Fruit fly (Drosophila melanogaster) whole organism, adult: Measurements from ENCODE around the gene CG9961.
A peak's percentile ranks its signal among the peaks of the same experiment; 100 is the strongest.

ENCODE experiments used
- CG11617 ChIP-seq: fragments of 200-800 bp; sonication (Bioruptor generic); optimal IDR thresholded peaks from 2 replicates; lab custom pipeline; 2017; ENCODE audit warnings: mild to moderate bottlenecking, missing biosample characterization, missing genetic modification reagents, missing genetic modification characterization
- CG12768 ChIP-seq: fragments of 200-800 bp; sonication (Bioruptor generic); optimal IDR thresholded peaks from 2 replicates; lab custom pipeline; 2017; ENCODE audit warnings: missing biosample characterization, missing genetic modification characterization, mild to moderate bottlenecking, moderate library complexity, missing genetic modification reagents
- CG14711 ChIP-seq: fragments of 200-800 bp; sonication (Bioruptor generic); optimal IDR thresholded peaks from 2 replicates; lab custom pipeline; 2018; ENCODE audit warnings: missing biosample characterization, mild to moderate bottlenecking, missing genetic modification characterization, moderate library complexity
- CG1620 ChIP-seq: fragments of 200-800 bp; sonication (Bioruptor generic); optimal IDR thresholded peaks from 2 replicates; lab custom pipeline; 2016; ENCODE audit warnings: missing biosample characterization, missing genetic modification characterization
- CG33017 ChIP-seq: fragments of 200-800 bp; sonication (Bioruptor generic); optimal IDR thresholded peaks from 2 replicates; lab custom pipeline; 2018; ENCODE audit warnings: missing biosample characterization, mild to moderate bottlenecking, missing genetic modification characterization, moderate library complexity
- CG5204 ChIP-seq: fragments of 200-800 bp; sonication (Bioruptor generic); optimal IDR thresholded peaks from 2 replicates; lab custom pipeline; 2016; ENCODE audit warnings: missing biosample characterization, missing genetic modification characterization
- CG7045 ChIP-seq: fragments of 200-800 bp; sonication (Bioruptor generic); optimal IDR thresholded peaks from 2 replicates; lab custom pipeline; 2017; ENCODE audit warnings: missing biosample characterization, mild to moderate bottlenecking, missing genetic modification characterization
- CG7101 ChIP-seq: fragments of 200-800 bp; sonication (Bioruptor generic); optimal IDR thresholded peaks from 2 replicates; lab custom pipeline; 2018; ENCODE audit warnings: missing biosample characterization, mild to moderate bottlenecking, missing genetic modification characterization, moderate library complexity
- Clk ChIP-seq: fragments of 200-800 bp; sonication (Bioruptor generic); optimal IDR thresholded peaks from 2 replicates; lab custom pipeline; 2017; ENCODE audit warnings: missing biosample characterization, missing genetic modification characterization
- Crg-1 ChIP-seq: fragments of 200-800 bp; sonication (Bioruptor generic); optimal IDR thresholded peaks from 2 replicates; lab custom pipeline; 2016; ENCODE audit warnings: missing biosample characterization, missing genetic modification characterization
- Hr96 ChIP-seq: fragments of 200-800 bp; sonication (Bioruptor generic); optimal IDR thresholded peaks from 2 replicates; lab custom pipeline; 2016; ENCODE audit warnings: missing biosample characterization, missing genetic modification characterization
- Mnt ChIP-seq: fragments of 200-800 bp; sonication (Bioruptor generic); optimal IDR thresholded peaks from 2 replicates; lab custom pipeline; 2016; ENCODE audit warnings: missing biosample characterization, mild to moderate bottlenecking, missing genetic modification characterization
- bab1 ChIP-seq: fragments of 200-800 bp; sonication (Bioruptor generic); optimal IDR thresholded peaks from 3 replicates; lab custom pipeline; 2019; ENCODE audit warnings: missing biosample characterization, mild to moderate bottlenecking, missing genetic modification characterization, moderate library complexity
- cic ChIP-seq: fragments of 200-800 bp; sonication (Bioruptor generic); optimal IDR thresholded peaks from 2 replicates; lab custom pipeline; 2017; ENCODE audit warnings: missing biosample characterization, mild to moderate bottlenecking, missing genetic modification characterization, moderate library complexity
- cnc ChIP-seq, 2 experiments: fragments of >200 bp; optimal IDR thresholded peaks; 2 replicates each; lab custom pipeline; 2017
- kay ChIP-seq: fragments of 200-800 bp; sonication (Bioruptor generic); peaks from one replicate; lab custom pipeline; 2016; ENCODE audit warnings: missing biosample characterization, missing genetic modification characterization, borderline replicate concordance
- ovo ChIP-seq: fragments of 200-800 bp; sonication (Bioruptor generic); optimal IDR thresholded peaks from 2 replicates; lab custom pipeline; 2016; ENCODE audit warnings: missing biosample characterization, missing genetic modification characterization
- pad ChIP-seq: fragments of 200-800 bp; sonication (Bioruptor generic); optimal IDR thresholded peaks from 3 replicates; lab custom pipeline; 2017; ENCODE audit warnings: missing biosample characterization, missing genetic modification characterization, mild to moderate bottlenecking, moderate library complexity, missing genetic modification reagents
- tj ChIP-seq: fragments of 200-800 bp; sonication (Bioruptor generic); optimal IDR thresholded peaks from 3 replicates; lab custom pipeline; 2017; ENCODE audit warnings: missing biosample characterization, mild to moderate bottlenecking, missing genetic modification characterization, moderate library complexity
- toe ChIP-seq: fragments of 200-800 bp; sonication (Bioruptor generic); optimal IDR thresholded peaks from 2 replicates; lab custom pipeline; 2016; ENCODE audit warnings: missing biosample characterization, missing genetic modification characterization

Gene CG9961

dm6 chr2L:2729882-2730281 is 14.9 kb downstream of the CG9961 start:
- TF ChIP-seq toe (no peak), ovo (GFP tag; lab: Kevin White, UChicago) (no peak), CG33017 (peak; percentile 72), Clk (GFP tag; lab: Kevin White, UChicago) (no peak), cic (peak; percentile 50), CG14711 (tag; lab: Kevin White, UChicago) (peak; percentile 54), kay (GFP tag; lab: Kevin White, UChicago) (peak; percentile 9), CG11617 (peak; percentile 14), bab1 (GFP tag; lab: Kevin White, UChicago) (peak; percentile 26), CG1620 (GFP tag; lab: Kevin White, UChicago) (no peak), pad (peak; percentile 12), CG5204 (GFP tag; lab: Kevin White, UChicago) (no peak), tj (peak; percentile 75), Mnt (GFP tag; lab: Kevin White, UChicago) (peak; percentile 63), CG7045 (peak; percentile 44), Hr96 (GFP tag; lab: Kevin White, UChicago) (peak; percentile 9), CG7101 (tag; lab: Kevin White, UChicago) (peak; percentile 42), CG12768 (peak; percentile 59), cnc (optimal IDR thresholded peaks at IDR 0.05; lab: Kevin White, UChicago) (no peak), Crg-1 (GFP tag; lab: Kevin White, UChicago) (peak; percentile 5)

DNA sequence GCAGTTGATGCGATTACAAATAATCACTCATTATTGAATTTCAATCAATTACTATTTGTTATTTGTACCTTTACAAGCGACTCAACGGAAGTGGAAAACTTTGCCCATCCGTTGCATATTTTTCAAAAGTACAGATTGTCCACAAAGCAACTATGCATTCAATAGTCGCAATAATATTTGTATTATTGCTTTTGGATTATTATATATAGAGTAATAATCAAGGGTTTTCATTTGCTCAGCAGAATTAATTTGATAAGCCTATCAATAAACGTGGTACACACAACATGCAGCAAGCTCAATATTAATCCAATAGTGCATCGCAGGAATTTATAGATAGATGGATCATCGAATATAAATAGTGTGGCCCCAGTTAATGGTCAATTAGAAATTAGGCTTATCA is 16.2 kb downstream of the CG9961 start:
- TF ChIP-seq toe (no peak), CG12768 (no peak), CG14711 (tag; lab: Kevin White, UChicago) (peak; percentile 7), tj (peak; percentile 62), pad (no peak), cnc (optimal IDR thresholded peaks at IDR 0.05; lab: Kevin White, UChicago) (no peak), kay (GFP tag; lab: Kevin White, UChicago) (peak; percentile 66), CG7045 (no peak), cic (peak; percentile 80)

dm6 chr2L:2727812-2728211 is 16.9 kb downstream of the CG9961 start:
- TF ChIP-seq Hr96 (GFP tag; lab: Kevin White, UChicago) (no peak), CG12768 (no peak), CG5204 (GFP tag; lab: Kevin White, UChicago) (no peak)

DNA sequence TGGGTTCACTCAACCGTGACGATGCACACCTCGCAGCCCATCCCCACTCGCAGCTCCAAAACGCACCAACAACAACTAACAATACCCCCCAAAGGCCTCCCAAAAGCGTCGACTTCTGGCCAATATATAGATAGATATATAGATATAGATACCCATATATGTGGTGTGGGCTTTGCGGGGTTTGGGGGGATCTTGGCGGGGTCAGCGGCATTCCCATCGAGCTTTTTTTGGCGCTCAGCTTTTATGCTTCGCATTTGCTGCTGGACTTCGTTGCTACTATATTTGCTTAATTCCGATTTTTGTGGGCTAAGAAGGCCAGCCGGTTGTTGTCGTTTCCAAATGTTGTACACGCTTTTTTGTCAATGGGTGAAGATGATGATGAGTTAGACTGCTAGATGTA is 17.4 kb downstream of the CG9961 start:
- TF ChIP-seq CG12768 = no peak
- TF ChIP-seq CG33017 = no peak
- no peak for TF ChIP-seq CG11617
- TF ChIP-seq CG1620 (GFP tag; lab: Kevin White, UChicago) = no peak

dm6 chr2L:2725374-2725773 is 19.4 kb downstream of the CG9961 start, which contains the start of gene CG31689:
Gene CG31689, plus strand, starts transcription at chr2L:2725674.
- TF ChIP-seq CG12768 (no peak), CG11617 (no peak), pad (no peak), CG14711 (tag; lab: Kevin White, UChicago) (no peak), CG7101 (tag; lab: Kevin White, UChicago) (no peak), bab1 (GFP tag; lab: Kevin White, UChicago) (no peak), Crg-1 (GFP tag; lab: Kevin White, UChicago) (no peak), CG33017 (no peak), CG5204 (GFP tag; lab: Kevin White, UChicago) (no peak), cic (no peak), ovo (GFP tag; lab: Kevin White, UChicago) (no peak), cnc (optimal IDR thresholded peaks at IDR 0.05; lab: Kevin White, UChicago) (no peak), CG7045 (no peak), Clk (GFP tag; lab: Kevin White, UChicago) (no peak), kay (GFP tag; lab: Kevin White, UChicago) (no peak), Mnt (GFP tag; lab: Kevin White, UChicago) (no peak), toe (no peak), CG1620 (GFP tag; lab: Kevin White, UChicago) (no peak), tj (no peak)

DNA sequence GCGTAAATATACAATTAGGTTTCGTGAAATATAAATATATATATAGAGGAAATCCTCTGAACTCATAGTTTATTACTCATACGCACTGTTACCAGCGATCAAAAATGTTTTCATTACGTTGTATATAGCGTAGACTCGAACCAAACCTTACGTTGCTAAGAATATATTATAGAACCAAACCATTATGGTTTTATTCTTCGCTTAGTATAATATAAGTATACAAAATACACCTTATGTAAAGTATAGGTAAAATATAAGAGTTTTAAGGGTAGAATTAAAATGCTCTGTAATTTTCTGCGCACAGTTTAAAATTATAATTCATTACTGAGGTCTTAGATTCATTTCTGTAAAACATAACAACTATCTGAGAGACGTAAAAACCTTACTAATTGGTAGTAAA is 20.3 kb downstream of the CG9961 start:
- TF ChIP-seq CG12768 (no peak), CG7101 (tag; lab: Kevin White, UChicago) (no peak), Clk (GFP tag; lab: Kevin White, UChicago) (no peak), bab1 (GFP tag; lab: Kevin White, UChicago) (no peak), tj (no peak), cnc (optimal IDR thresholded peaks at IDR 0.05; lab: Kevin White, UChicago) (no peak), CG5204 (GFP tag; lab: Kevin White, UChicago) (no peak)

dm6 chr2L:2723100-2723499 is 21.6 kb downstream of the CG9961 start:
- TF ChIP-seq cnc (optimal IDR thresholded peaks at IDR 0.05; lab: Kevin White, UChicago) (no peak), tj (no peak), CG7045 (no peak), Hr96 (GFP tag; lab: Kevin White, UChicago) (no peak), Clk (GFP tag; lab: Kevin White, UChicago) (no peak), ovo (GFP tag; lab: Kevin White, UChicago) (no peak), cic (no peak), toe (no peak)

DNA sequence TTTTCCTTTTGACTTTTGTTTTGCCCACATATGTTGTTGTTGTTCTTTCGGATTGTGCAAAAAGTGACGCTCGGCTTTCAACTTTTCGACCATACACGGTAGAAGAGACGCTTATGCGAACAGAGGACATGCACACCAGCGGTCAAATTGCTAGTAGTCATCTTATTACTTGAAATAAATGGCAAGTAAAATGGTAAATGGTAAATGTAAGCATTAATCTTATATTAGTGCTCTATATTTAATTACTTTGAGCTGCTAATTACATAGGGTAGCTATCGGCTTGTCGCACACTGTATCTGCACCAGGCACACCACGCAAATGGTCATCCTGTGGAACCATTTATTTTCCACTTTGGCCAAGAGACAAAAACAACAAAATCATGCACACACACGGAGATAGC is 23.4 kb downstream of the CG9961 start:
- TF ChIP-seq Hr96 (GFP tag; lab: Kevin White, UChicago) = no peak
- no peak for TF ChIP-seq CG11617
- TF ChIP-seq Mnt (GFP tag; lab: Kevin White, UChicago) = no peak
- TF ChIP-seq cnc (optimal IDR thresholded peaks at IDR 0.05; lab: Kevin White, UChicago) = no peak
- TF ChIP-seq tj = no peak
- no peak for TF ChIP-seq CG33017
- TF ChIP-seq CG7045 = no peak
- no peak for TF ChIP-seq CG5204 (GFP tag; lab: Kevin White, UChicago)
- TF ChIP-seq ovo (GFP tag; lab: Kevin White, UChicago) = no peak
- no peak for TF ChIP-seq toe
- no peak for TF ChIP-seq pad
- TF ChIP-seq CG12768 = no peak
- TF ChIP-seq bab1 (GFP tag; lab: Kevin White, UChicago) = no peak
- TF ChIP-seq CG7101 (tag; lab: Kevin White, UChicago) = no peak
- TF ChIP-seq cic = no peak
- no peak for TF ChIP-seq CG1620 (GFP tag; lab: Kevin White, UChicago)
